Worm (Caenorhabditis elegans) whole organism, early embryonic: Measurements from ENCODE around the gene srx-96.

Experiments
- hmg-4 ChIP-seq: fragments of 200-800 bp; sonication (Bioruptor generic); optimal IDR thresholded peaks from 2 replicates; lab custom pipeline; 2018; ENCODE audit warnings: mild to moderate bottlenecking, missing genetic modification characterization, missing compliant biosample characterization
- hnd-1 ChIP-seq: sonication (generic microtip); optimal IDR thresholded peaks from 2 replicates; lab custom pipeline; 2016; ENCODE audit warnings: missing genetic modification characterization, missing compliant biosample characterization
- pes-1 ChIP-seq: fragments of 200-800 bp; sonication (Bioruptor generic); IDR thresholded peaks from 2 replicates; pipeline ENCODE4 v1.3.6; 2022; ENCODE audit warnings: missing genetic modification reagents, missing genetic modification characterization, missing compliant biosample characterization

ce11 chrV:13756359-13757091 is 45.4 kb downstream of the srx-96 start, which contains the start of gene F20G2.2:
- TF ChIP-seq hmg-4 (GFP tag; lab: Kevin White, UChicago) (no peak), pes-1 (GFP tag; lab: Robert Waterston, UW) (no peak), hnd-1 (tag; lab: Kevin White, UChicago) (no peak)
